Worm (Caenorhabditis elegans) whole organism, mixed stage, embryonic: ENCODE measurements around the gene mthf-1.
A peak's percentile ranks its signal among the peaks of the same experiment; 100 is the strongest.

Source experiments
- M03D4.4 ChIP-seq: sonication (generic microtip); optimal IDR thresholded peaks from 2 replicates; lab custom pipeline; 2017; ENCODE audit warnings: mild to moderate bottlenecking, missing genetic modification characterization, missing compliant biosample characterization
- bed-3 ChIP-seq: fragments of 200-800 bp; sonication (Bioruptor generic); optimal IDR thresholded peaks from 3 replicates; lab custom pipeline; 2018; ENCODE audit warnings: mild to moderate bottlenecking, missing genetic modification characterization, moderate library complexity, missing compliant biosample characterization
- blmp-1 ChIP-seq: fragments of 150-350 bp; optimal IDR thresholded peaks from 2 replicates; lab custom pipeline; 2014; ENCODE audit warnings: missing biosample characterization, missing genetic modification characterization
- ceh-39 ChIP-seq: fragments of 150-350 bp; optimal IDR thresholded peaks from 2 replicates; lab custom pipeline; 2014; ENCODE audit warnings: missing biosample characterization, missing genetic modification characterization
- ceh-43 ChIP-seq: fragments of 200-800 bp; sonication (Bioruptor generic); optimal IDR thresholded peaks from 2 replicates; lab custom pipeline; 2018; ENCODE audit warnings: mild to moderate bottlenecking, missing genetic modification characterization, moderate library complexity, missing compliant biosample characterization
- ceh-83 ChIP-seq: fragments of 200-800 bp; sonication (Bioruptor generic); optimal IDR thresholded peaks from 2 replicates; lab custom pipeline; 2018; ENCODE audit warnings: mild to moderate bottlenecking, missing genetic modification characterization, missing compliant biosample characterization
- ces-1 ChIP-seq: fragments of 150-350 bp; optimal IDR thresholded peaks from 2 replicates; lab custom pipeline; 2014; ENCODE audit warnings: missing biosample characterization, missing genetic modification reagents, missing genetic modification characterization
- cnd-1 ChIP-seq: fragments of 200-800 bp; sonication (Bioruptor generic); optimal IDR thresholded peaks from 2 replicates; lab custom pipeline; 2018; ENCODE audit warnings: mild to moderate bottlenecking, missing genetic modification characterization, missing compliant biosample characterization
- drap-1 ChIP-seq: fragments of 200-800 bp; sonication (Bioruptor generic); optimal IDR thresholded peaks from 3 replicates; lab custom pipeline; 2018; ENCODE audit warnings: mild to moderate bottlenecking, missing genetic modification characterization, missing compliant biosample characterization
- elt-1 ChIP-seq: sonication (generic microtip); optimal IDR thresholded peaks from 2 replicates; lab custom pipeline; 2017; ENCODE audit warnings: missing genetic modification characterization, mild to moderate bottlenecking, missing compliant biosample characterization, antibody characterized with exemption, moderate library complexity, borderline replicate concordance; ENCODE audit not compliant: insufficient read depth
- elt-3 ChIP-seq: fragments of 150-350 bp; optimal IDR thresholded peaks from 2 replicates; lab custom pipeline; 2014; ENCODE audit warnings: missing biosample characterization, missing genetic modification characterization
- flh-1 ChIP-seq: fragments of 200-800 bp; sonication (Bioruptor generic); optimal IDR thresholded peaks from 2 replicates; lab custom pipeline; 2018; ENCODE audit warnings: mild to moderate bottlenecking, missing genetic modification characterization, moderate library complexity, missing compliant biosample characterization
- ham-2 ChIP-seq: fragments of 200-800 bp; sonication (Bioruptor generic); optimal IDR thresholded peaks from 2 replicates; lab custom pipeline; 2018; ENCODE audit warnings: mild to moderate bottlenecking, missing genetic modification characterization, missing compliant biosample characterization
- hlh-1 ChIP-seq: fragments of 150-350 bp; optimal IDR thresholded peaks from 2 replicates; lab custom pipeline; 2014; ENCODE audit warnings: missing biosample characterization, missing genetic modification reagents, missing genetic modification characterization
- lin-13 ChIP-seq: fragments of 150-350 bp; optimal IDR thresholded peaks from 2 replicates; lab custom pipeline; 2014; ENCODE audit warnings: missing biosample characterization, missing genetic modification characterization
- lin-32 ChIP-seq: fragments of 200-800 bp; sonication (Bioruptor generic); optimal IDR thresholded peaks from 2 replicates; lab custom pipeline; 2018; ENCODE audit warnings: mild to moderate bottlenecking, missing genetic modification characterization, missing compliant biosample characterization
- lsy-2 ChIP-seq: fragments of 150-350 bp; optimal IDR thresholded peaks from 2 replicates; lab custom pipeline; 2014; ENCODE audit warnings: missing biosample characterization, missing genetic modification characterization
- mab-5 ChIP-seq: fragments of 150-350 bp; optimal IDR thresholded peaks from 2 replicates; lab custom pipeline; 2014; ENCODE audit warnings: missing biosample characterization, missing genetic modification characterization
- mep-1 ChIP-seq: fragments of 150-350 bp; optimal IDR thresholded peaks from 2 replicates; lab custom pipeline; 2017; ENCODE audit warnings: missing biosample characterization, missing genetic modification reagents, missing genetic modification characterization, inconsistent platforms
- mls-2 ChIP-seq: sonication (generic microtip); optimal IDR thresholded peaks from 2 replicates; lab custom pipeline; 2016; ENCODE audit warnings: mild to moderate bottlenecking, missing genetic modification characterization, moderate library complexity, missing compliant biosample characterization
- nhr-2 ChIP-seq: fragments of 150-350 bp; optimal IDR thresholded peaks from 2 replicates; lab custom pipeline; 2014; ENCODE audit warnings: missing biosample characterization, missing genetic modification characterization
- nhr-28 ChIP-seq: fragments of 150-350 bp; optimal IDR thresholded peaks from 2 replicates; lab custom pipeline; 2014; ENCODE audit warnings: missing biosample characterization, missing genetic modification characterization
- nhr-76 ChIP-seq: sonication (generic microtip); optimal IDR thresholded peaks from 2 replicates; lab custom pipeline; 2017; ENCODE audit warnings: missing biosample characterization, missing genetic modification characterization
- sem-2 ChIP-seq: fragments of 200-800 bp; sonication (Bioruptor generic); optimal IDR thresholded peaks from 2 replicates; lab custom pipeline; 2018; ENCODE audit warnings: mild to moderate bottlenecking, missing genetic modification characterization, missing compliant biosample characterization
- sptf-1 ChIP-seq: sonication (generic microtip); optimal IDR thresholded peaks from 2 replicates; lab custom pipeline; 2017; ENCODE audit warnings: mild to moderate bottlenecking, missing genetic modification characterization, moderate library complexity, missing compliant biosample characterization
- unc-120 ChIP-seq: sonication (generic microtip); optimal IDR thresholded peaks from 2 replicates; lab custom pipeline; 2017; ENCODE audit warnings: missing genetic modification characterization, missing compliant biosample characterization; ENCODE audit not compliant: poor library complexity, severe bottlenecking
- unc-39 ChIP-seq: fragments of 150-350 bp; optimal IDR thresholded peaks from 2 replicates; lab custom pipeline; 2014; ENCODE audit warnings: missing biosample characterization, missing genetic modification characterization
- unc-62 ChIP-seq: fragments of 150-350 bp; optimal IDR thresholded peaks from 2 replicates; lab custom pipeline; 2014; ENCODE audit warnings: missing biosample characterization, missing genetic modification reagents, missing genetic modification characterization
- zip-8 ChIP-seq: fragments of 150-350 bp; optimal IDR thresholded peaks from 2 replicates; lab custom pipeline; 2014; ENCODE audit warnings: missing biosample characterization, missing genetic modification characterization

mthf-1 gene

DNA sequence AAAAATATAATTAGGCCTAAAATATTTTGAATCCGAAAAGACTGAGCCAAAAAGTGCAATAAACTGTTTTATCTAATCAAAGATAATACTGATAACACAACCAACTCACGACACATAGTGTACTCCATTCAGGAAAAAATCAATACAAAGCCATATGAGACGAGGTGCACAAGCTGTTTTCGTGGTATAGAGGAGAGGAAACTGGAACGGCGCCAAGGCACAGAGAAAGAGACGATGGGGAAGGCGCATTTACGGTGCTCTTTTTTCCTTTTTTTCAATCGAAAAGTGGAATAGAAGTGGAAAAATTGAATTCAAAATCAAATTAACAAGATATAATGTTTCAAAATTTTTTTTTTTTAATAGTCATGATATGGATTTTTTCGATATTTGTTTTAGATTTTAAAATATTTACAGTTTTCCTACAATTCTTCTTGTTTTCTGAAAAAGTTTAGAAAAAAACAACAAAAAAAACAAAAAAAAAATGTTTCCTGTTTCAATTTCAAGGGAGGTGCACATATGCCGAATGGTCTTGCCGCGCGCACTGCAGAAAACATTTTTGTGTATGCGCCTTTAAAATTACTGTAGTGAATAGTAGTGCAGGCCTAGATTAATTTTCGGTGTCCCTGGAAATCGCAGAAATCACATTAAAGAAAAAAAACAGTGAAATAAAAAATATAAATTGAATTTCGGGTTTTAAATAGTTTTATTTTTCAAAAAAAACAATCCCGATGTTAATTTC is 19.1 kb downstream of the mthf-1 start, which contains the start of gene B0228.7:
Gene B0228.7, minus strand, starts transcription at position 627 of the 739 bp plus-strand sequence.
- TF ChIP-seq mab-5 (tag; lab: Kevin White, UChicago) (no peak), unc-39 (tag; lab: Kevin White, UChicago) (no peak), hlh-1 (tag; lab: Kevin White, UChicago) (no peak), flh-1 (no peak), nhr-28 (tag; lab: Kevin White, UChicago) (no peak), unc-120 (tag; lab: Kevin White, UChicago) (no peak), mep-1 (tag; lab: Kevin White, UChicago) (no peak), sem-2 (no peak), cnd-1 (no peak), mls-2 (tag; lab: Kevin White, UChicago) (no peak)

DNA sequence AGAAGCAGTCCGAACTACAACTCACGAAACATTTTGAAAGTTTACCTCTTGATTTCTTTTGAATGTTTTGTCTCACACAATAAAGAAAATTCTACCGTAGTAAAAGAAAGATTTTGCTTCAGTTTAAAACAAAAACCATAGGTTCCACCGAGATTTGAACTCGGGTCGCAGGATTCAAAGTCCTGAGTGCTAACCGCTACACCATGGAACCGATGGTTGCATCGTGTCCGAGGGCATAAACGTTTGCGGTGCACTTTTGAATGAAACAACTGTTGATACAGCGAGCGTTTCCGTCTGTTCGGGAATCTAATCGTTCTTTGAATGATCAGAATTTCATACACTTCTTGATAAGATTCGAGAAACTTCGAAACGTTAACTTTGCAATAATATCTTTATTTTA is 20.8 kb downstream of the mthf-1 start:
- TF ChIP-seq hlh-1 (tag; lab: Kevin White, UChicago) = peak; percentile 36
- TF ChIP-seq flh-1 = peak; percentile 18
- no peak for TF ChIP-seq elt-3 (tag; lab: Kevin White, UChicago)
- no peak for TF ChIP-seq elt-1
- TF ChIP-seq drap-1 (GFP tag; lab: Kevin White, UChicago) = peak; percentile 48
- peak; percentile 8 for TF ChIP-seq bed-3
- no peak for TF ChIP-seq blmp-1 (tag; lab: Kevin White, UChicago)
- peak; percentile 1 for TF ChIP-seq unc-62 (GFP tag; lab: Kevin White, UChicago)
- TF ChIP-seq M03D4.4 (tag; lab: Kevin White, UChicago) = peak; percentile 29
- TF ChIP-seq sem-2 = no peak
- TF ChIP-seq ceh-83 (GFP tag; lab: Kevin White, UChicago) = peak; percentile 66

DNA sequence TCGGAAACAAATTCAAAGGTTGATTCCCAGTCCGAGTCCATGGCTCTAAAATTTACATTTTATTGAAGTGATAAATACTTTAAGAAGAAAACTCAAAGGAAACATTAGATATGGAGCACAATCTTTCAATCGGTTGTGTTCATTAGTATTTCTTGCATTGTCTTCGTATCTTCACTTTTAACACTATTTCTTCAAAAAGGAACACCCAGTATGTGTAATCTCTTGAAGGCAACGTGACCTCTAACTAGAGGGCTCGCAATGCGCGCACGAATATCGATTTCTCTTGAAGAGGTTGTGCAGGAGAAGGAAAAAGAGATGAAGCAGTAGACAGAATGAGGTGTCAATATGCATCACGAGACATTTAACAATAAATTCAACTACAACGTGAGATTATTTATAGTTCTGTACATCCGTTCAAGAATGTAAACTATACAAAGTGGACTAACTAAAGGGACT is 22.5 kb downstream of the mthf-1 start, which contains the start of the genes B0228.6 and B0228.1:
Gene B0228.6, minus strand, starts transcription at position 51 of the 456 bp plus-strand sequence.
Gene B0228.1, plus strand, starts transcription at position 228 of the 456 bp plus-strand sequence.
- peak; percentile 50 for TF ChIP-seq unc-120 (tag; lab: Kevin White, UChicago)
- TF ChIP-seq nhr-2 (tag; lab: Kevin White, UChicago) = no peak
- no peak for TF ChIP-seq ces-1
- no peak for TF ChIP-seq blmp-1 (tag; lab: Kevin White, UChicago)
- TF ChIP-seq mls-2 (tag; lab: Kevin White, UChicago) = no peak
- no peak for TF ChIP-seq lin-32 (GFP tag; lab: Kevin White, UChicago)
- TF ChIP-seq elt-1 = no peak
- TF ChIP-seq ceh-39 = peak; percentile 55

DNA sequence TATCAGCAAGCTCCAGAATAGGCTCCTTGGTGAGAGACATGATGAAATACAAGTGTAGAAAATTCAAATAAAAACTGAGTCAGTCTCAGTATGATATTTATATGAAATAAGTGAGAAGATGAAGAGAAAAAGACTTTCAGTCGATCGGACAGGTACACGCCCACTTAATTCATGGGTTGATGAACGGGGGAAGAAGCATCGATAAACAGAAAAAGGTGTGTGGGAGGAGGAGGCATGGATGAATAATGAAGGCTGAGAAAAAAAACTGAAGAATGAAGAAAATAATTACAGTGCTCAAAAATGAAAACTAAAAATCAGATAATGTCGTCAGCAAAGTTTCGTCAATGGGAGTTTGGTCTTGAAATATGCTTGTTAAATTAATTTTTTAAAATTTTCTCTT is 24.1 kb downstream of the mthf-1 start, which contains the start of gene trx-1:
Gene trx-1, minus strand, starts transcription at position 101 of the 400 bp plus-strand sequence.
- TF ChIP-seq lin-32 (GFP tag; lab: Kevin White, UChicago) (no peak), sem-2 (no peak), sptf-1 (no peak), mep-1 (tag; lab: Kevin White, UChicago) (no peak), ceh-83 (GFP tag; lab: Kevin White, UChicago) (no peak), lin-13 (tag; lab: Kevin White, UChicago) (no peak), nhr-2 (tag; lab: Kevin White, UChicago) (no peak), bed-3 (no peak), unc-39 (tag; lab: Kevin White, UChicago) (no peak), ham-2 (GFP tag; lab: Kevin White, UChicago) (no peak), elt-1 (no peak), nhr-76 (tag; lab: Kevin White, UChicago) (no peak), elt-3 (tag; lab: Kevin White, UChicago) (no peak), zip-8 (tag; lab: Kevin White, UChicago) (no peak), mab-5 (tag; lab: Kevin White, UChicago) (no peak), M03D4.4 (tag; lab: Kevin White, UChicago) (no peak), ceh-39 (no peak), ceh-43 (no peak), lsy-2 (tag; lab: Kevin White, UChicago) (no peak)

DNA sequence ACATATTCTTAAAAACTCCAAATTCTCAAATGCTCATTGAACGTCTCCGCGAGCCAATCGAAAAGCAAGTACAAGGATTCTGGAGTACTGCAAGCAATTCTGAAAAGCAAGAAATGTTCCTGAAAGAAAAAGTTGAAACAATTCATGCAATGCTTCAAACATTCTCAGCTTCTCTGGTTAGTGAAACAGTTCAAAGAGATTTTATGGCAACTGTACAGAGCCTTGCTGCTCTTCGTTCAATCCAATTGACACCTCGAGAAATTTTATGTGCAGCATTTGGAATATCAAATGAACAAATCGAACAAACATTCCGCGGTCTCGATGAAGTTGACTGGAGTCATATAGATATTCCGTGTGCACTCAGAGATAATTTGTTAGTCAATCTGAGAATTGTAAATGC is 40.9 kb downstream of the mthf-1 start:
- no peak for TF ChIP-seq nhr-2 (tag; lab: Kevin White, UChicago)
- no peak for TF ChIP-seq ceh-39
- TF ChIP-seq ham-2 (GFP tag; lab: Kevin White, UChicago) = no peak
- no peak for TF ChIP-seq mab-5 (tag; lab: Kevin White, UChicago)
- no peak for TF ChIP-seq unc-62 (GFP tag; lab: Kevin White, UChicago)
- no peak for TF ChIP-seq nhr-76 (tag; lab: Kevin White, UChicago)
- no peak for TF ChIP-seq lin-32 (GFP tag; lab: Kevin White, UChicago)
- TF ChIP-seq zip-8 (tag; lab: Kevin White, UChicago) = no peak
- TF ChIP-seq drap-1 (GFP tag; lab: Kevin White, UChicago) = no peak
